Fruit fly (Drosophila melanogaster): ENCODE measurements around the gene AlkB.

The AlkB gene

DNA sequence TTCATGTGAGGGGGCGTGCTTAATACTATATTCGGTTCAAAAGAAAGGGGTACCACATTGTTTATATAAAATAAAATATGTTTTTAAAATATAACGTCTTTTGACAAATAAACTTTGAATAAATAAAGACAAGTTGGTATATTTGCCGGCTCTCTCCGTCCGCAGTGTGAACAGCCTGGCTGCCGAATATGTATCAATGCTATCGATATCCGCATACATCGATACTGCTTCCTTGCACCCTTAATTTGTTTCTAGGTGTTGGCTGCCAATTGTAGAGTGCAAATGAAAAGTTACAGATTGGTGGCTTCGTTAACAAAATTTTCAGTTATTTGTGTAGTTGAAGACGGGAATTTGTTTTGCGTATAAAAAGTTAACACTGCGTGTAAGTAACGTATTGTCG is 582 bp upstream of the AlkB start, which contains the start of gene Gbeta13F:
TSS of gene Gbeta13F (plus strand) at position 247 of the 400 bp plus-strand sequence.
- TF ChIP-seq CG7045 (GFP tag; optimal IDR thresholded peaks at IDR 0.05): no peak
- TF ChIP-seq tj (GFP tag; optimal IDR thresholded peaks at IDR 0.05): no peak
- no peak for TF ChIP-seq toe (GFP tag; optimal IDR thresholded peaks at IDR 0.05)
- TF ChIP-seq CG12768 (GFP tag; optimal IDR thresholded peaks at IDR 0.05): no peak
- no peak for TF ChIP-seq CG11617 (GFP tag; optimal IDR thresholded peaks at IDR 0.05)
- TF ChIP-seq Hr96 (GFP tag; optimal IDR thresholded peaks at IDR 0.05): no peak
- peak; percentile 10 for TF ChIP-seq ovo (GFP tag; optimal IDR thresholded peaks at IDR 0.05)
- no peak for TF ChIP-seq Mnt (GFP tag; optimal IDR thresholded peaks at IDR 0.05)
- TF ChIP-seq kay (GFP tag; ENCODE audit: borderline replicate concordance): no peak
- TF ChIP-seq cic (GFP tag; optimal IDR thresholded peaks at IDR 0.05): no peak
- no peak for TF ChIP-seq CG5204 (GFP tag; optimal IDR thresholded peaks at IDR 0.05)
- peak; percentile 42 for TF ChIP-seq CG1620 (GFP tag; optimal IDR thresholded peaks at IDR 0.05)
- no peak for TF ChIP-seq pad (GFP tag; optimal IDR thresholded peaks at IDR 0.05)
- no peak for TF ChIP-seq cnc (optimal IDR thresholded peaks at IDR 0.05)
- no peak for TF ChIP-seq CG7101 (tag; optimal IDR thresholded peaks at IDR 0.05)
- TF ChIP-seq Clk (GFP tag; optimal IDR thresholded peaks at IDR 0.05): no peak
- peak; percentile 4 for TF ChIP-seq CG14711 (tag; optimal IDR thresholded peaks at IDR 0.05)
- TF ChIP-seq Crg-1 (GFP tag; optimal IDR thresholded peaks at IDR 0.05): no peak
- no peak for TF ChIP-seq CG33017 (tag; optimal IDR thresholded peaks at IDR 0.05)
- TF ChIP-seq bab1 (GFP tag; optimal IDR thresholded peaks at IDR 0.05): peak; percentile 43

DNA sequence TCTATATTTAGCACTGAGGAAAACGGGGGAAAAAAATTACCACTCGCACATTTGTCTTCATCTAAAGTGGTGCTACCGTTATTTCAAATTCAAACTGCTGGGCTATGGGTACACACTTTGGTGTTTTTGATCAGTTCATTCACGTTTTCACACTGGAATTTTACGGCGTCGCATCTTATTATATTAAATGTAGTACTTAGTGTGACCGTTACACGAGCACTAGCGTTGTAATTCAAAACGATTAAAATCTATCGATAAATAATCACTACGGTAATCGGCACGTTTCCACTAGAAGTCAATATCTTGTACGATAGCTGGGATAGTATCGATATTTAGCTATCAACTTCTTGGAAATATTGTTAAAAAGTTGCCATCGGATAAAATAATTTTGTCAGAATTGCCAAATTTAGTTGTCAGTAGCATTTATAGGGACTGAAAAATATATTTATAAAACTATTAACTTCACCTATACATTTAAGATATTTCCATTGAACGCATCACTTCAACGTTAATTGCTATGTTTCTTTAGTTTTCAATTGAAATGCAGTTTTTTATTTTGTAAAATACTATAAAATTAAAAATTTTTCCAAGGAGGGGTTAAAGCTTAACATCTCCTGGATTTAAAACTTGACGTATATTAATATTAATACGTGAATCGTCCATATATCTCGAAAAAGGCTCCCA is 1.5 kb downstream of the AlkB start, which contains the start of the genes CG46440 and Myb:
TSS of gene CG46440 (minus strand) at position 223 of the 684 bp plus-strand sequence.
TSS of gene Myb (minus strand) at position 223 of the 684 bp plus-strand sequence.
- TF ChIP-seq cnc (optimal IDR thresholded peaks at IDR 0.05) (no peak), Mnt (GFP tag; optimal IDR thresholded peaks at IDR 0.05) (peak; percentile 31), toe (GFP tag; optimal IDR thresholded peaks at IDR 0.05) (no peak), Clk (GFP tag; optimal IDR thresholded peaks at IDR 0.05) (no peak), CG7045 (GFP tag; optimal IDR thresholded peaks at IDR 0.05) (no peak), Hr96 (GFP tag; optimal IDR thresholded peaks at IDR 0.05) (no peak), CG11617 (GFP tag; optimal IDR thresholded peaks at IDR 0.05) (no peak), CG33017 (tag; optimal IDR thresholded peaks at IDR 0.05) (no peak), CG14711 (tag; optimal IDR thresholded peaks at IDR 0.05) (peak; percentile 17), pad (GFP tag; optimal IDR thresholded peaks at IDR 0.05) (peak; percentile 3), bab1 (GFP tag; optimal IDR thresholded peaks at IDR 0.05) (peak; percentile 17), CG1620 (GFP tag; optimal IDR thresholded peaks at IDR 0.05) (no peak), CG12768 (GFP tag; optimal IDR thresholded peaks at IDR 0.05) (no peak), CG7101 (tag; optimal IDR thresholded peaks at IDR 0.05) (no peak), Crg-1 (GFP tag; optimal IDR thresholded peaks at IDR 0.05) (no peak), tj (GFP tag; optimal IDR thresholded peaks at IDR 0.05) (peak; percentile 3)

- no peak for TF ChIP-seq CG5204 (GFP tag; optimal IDR thresholded peaks at IDR 0.05)
- TF ChIP-seq Hr96 (GFP tag; optimal IDR thresholded peaks at IDR 0.05): no peak
- peak; percentile 45 for TF ChIP-seq bab1 (GFP tag; optimal IDR thresholded peaks at IDR 0.05)
- peak; percentile 37 for TF ChIP-seq CG14711 (tag; optimal IDR thresholded peaks at IDR 0.05)
- TF ChIP-seq tj (GFP tag; optimal IDR thresholded peaks at IDR 0.05): peak; percentile 53
- TF ChIP-seq Crg-1 (GFP tag; optimal IDR thresholded peaks at IDR 0.05): no peak
- TF ChIP-seq toe (GFP tag; optimal IDR thresholded peaks at IDR 0.05): no peak
- peak; percentile 32 for TF ChIP-seq ovo (GFP tag; optimal IDR thresholded peaks at IDR 0.05)
- no peak for TF ChIP-seq cnc (optimal IDR thresholded peaks at IDR 0.05)
- TF ChIP-seq CG1620 (GFP tag; optimal IDR thresholded peaks at IDR 0.05): peak; percentile 48
- no peak for TF ChIP-seq CG12768 (GFP tag; optimal IDR thresholded peaks at IDR 0.05)
- TF ChIP-seq pad (GFP tag; optimal IDR thresholded peaks at IDR 0.05): peak; percentile 49
- TF ChIP-seq CG11617 (GFP tag; optimal IDR thresholded peaks at IDR 0.05): peak; percentile 20
- peak; percentile 25 for TF ChIP-seq kay (GFP tag; ENCODE audit: borderline replicate concordance)
- TF ChIP-seq Clk (GFP tag; optimal IDR thresholded peaks at IDR 0.05): no peak
- TF ChIP-seq CG33017 (tag; optimal IDR thresholded peaks at IDR 0.05): no peak
- peak; percentile 46 for TF ChIP-seq CG7101 (tag; optimal IDR thresholded peaks at IDR 0.05)
- no peak for TF ChIP-seq CG7045 (GFP tag; optimal IDR thresholded peaks at IDR 0.05)
- no peak for TF ChIP-seq cic (GFP tag; optimal IDR thresholded peaks at IDR 0.05)
- TF ChIP-seq Mnt (GFP tag; optimal IDR thresholded peaks at IDR 0.05): peak; percentile 70
Observed at dm6 chrX:15852815-15853542, 6.3 kb downstream of the AlkB start, which contains the start of the genes UBL3 and CG15914. TSS of gene UBL3 (minus strand) at chrX:15853175. TSS of gene CG15914 (plus strand) at chrX:15853421.

DNA sequence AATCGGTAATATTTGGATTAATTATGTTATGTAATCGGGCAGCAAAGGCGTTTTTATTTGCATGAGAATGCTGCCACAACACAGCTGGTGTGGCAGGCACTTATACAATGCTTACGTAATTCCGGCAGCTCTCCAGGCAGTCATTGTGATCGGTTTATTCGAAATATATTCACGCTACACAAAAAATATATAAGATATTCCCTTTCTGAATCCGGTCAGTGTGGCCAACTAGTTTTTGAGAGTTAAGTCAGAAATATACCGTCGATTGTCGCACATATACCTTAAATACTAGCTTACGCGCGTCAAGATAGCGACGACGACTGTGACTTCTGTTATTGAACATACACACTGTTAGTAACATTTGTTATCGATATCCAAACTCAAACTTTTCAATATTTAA is 10.3 kb downstream of the AlkB start, which contains the start of gene sun:
TSS of gene sun (minus strand) at position 238 of the 400 bp plus-strand sequence.
- no peak for TF ChIP-seq Clk (GFP tag; optimal IDR thresholded peaks at IDR 0.05)
- peak; percentile 7 for TF ChIP-seq bab1 (GFP tag; optimal IDR thresholded peaks at IDR 0.05)
- no peak for TF ChIP-seq toe (GFP tag; optimal IDR thresholded peaks at IDR 0.05)
- no peak for TF ChIP-seq ovo (GFP tag; optimal IDR thresholded peaks at IDR 0.05)
- TF ChIP-seq kay (GFP tag; ENCODE audit: borderline replicate concordance): no peak
- TF ChIP-seq pad (GFP tag; optimal IDR thresholded peaks at IDR 0.05): no peak
- no peak for TF ChIP-seq tj (GFP tag; optimal IDR thresholded peaks at IDR 0.05)
- TF ChIP-seq cic (GFP tag; optimal IDR thresholded peaks at IDR 0.05): no peak
- TF ChIP-seq CG7045 (GFP tag; optimal IDR thresholded peaks at IDR 0.05): no peak
- TF ChIP-seq CG5204 (GFP tag; optimal IDR thresholded peaks at IDR 0.05): no peak
- TF ChIP-seq Crg-1 (GFP tag; optimal IDR thresholded peaks at IDR 0.05): no peak
- no peak for TF ChIP-seq Hr96 (GFP tag; optimal IDR thresholded peaks at IDR 0.05)
- TF ChIP-seq CG11617 (GFP tag; optimal IDR thresholded peaks at IDR 0.05): peak; percentile 24
- TF ChIP-seq CG14711 (tag; optimal IDR thresholded peaks at IDR 0.05): no peak
- TF ChIP-seq CG12768 (GFP tag; optimal IDR thresholded peaks at IDR 0.05): no peak
- no peak for TF ChIP-seq CG1620 (GFP tag; optimal IDR thresholded peaks at IDR 0.05)
- TF ChIP-seq Mnt (GFP tag; optimal IDR thresholded peaks at IDR 0.05): peak; percentile 16
- TF ChIP-seq CG33017 (tag; optimal IDR thresholded peaks at IDR 0.05): no peak
- TF ChIP-seq cnc (optimal IDR thresholded peaks at IDR 0.05): no peak

Measured in whole organism, adult.